Worm (Caenorhabditis elegans): ENCODE data around the gene srt-48.
A peak's percentile ranks its signal among the peaks of the same experiment; 100 is the strongest.

srt-48 gene

ce11 chrIV:15016984-15017383 is 51.7 kb downstream of the srt-48 start:
- TF ChIP-seq hmg-20 (GFP tag; IDR thresholded peaks at IDR 0.05) (no peak), K12H6.12 (tag; optimal IDR thresholded peaks at IDR 0.05) (peak; percentile 23), attf-5 (GFP tag; optimal IDR thresholded peaks at IDR 0.05) (no peak), aptf-2 (GFP tag; conservative IDR thresholded peaks at IDR 0.05) (no peak), T26A5.8 (tag; optimal IDR thresholded peaks at IDR 0.05) (no peak), zfh-2 (GFP tag; conservative IDR thresholded peaks at IDR 0.05) (peak; percentile 41; the same call in 1 of the 2 replicates)
